Fruit fly (Drosophila melanogaster) Kc167 (cell line): ENCODE measurements around the gene CG42271.

ENCODE experiments used
- Myc ChIP-seq: fragments of >200 bp; optimal IDR thresholded peaks from 2 replicates; lab custom pipeline; 2017; ENCODE audit warnings: missing external identifiers
- Sin3A ChIP-seq: fragments of >200 bp; optimal IDR thresholded peaks from 2 replicates; lab custom pipeline; 2018; ENCODE audit warnings: missing external identifiers
- h ChIP-seq: fragments of >200 bp; optimal IDR thresholded peaks from 3 replicates; lab custom pipeline; 2018; ENCODE audit warnings: missing external identifiers
- insv ChIP-seq: fragments of >200 bp; optimal IDR thresholded peaks from 3 replicates; lab custom pipeline; 2018; ENCODE audit warnings: missing external identifiers
- psq ChIP-seq: fragments of >200 bp; optimal IDR thresholded peaks from 2 replicates; lab custom pipeline; 2017; ENCODE audit warnings: missing external identifiers
- ttk ChIP-seq: sonication (Bioruptor generic); optimal IDR thresholded peaks from 2 replicates; lab custom pipeline; 2017; ENCODE audit warnings: missing external identifiers

The CG42271 gene

DNA sequence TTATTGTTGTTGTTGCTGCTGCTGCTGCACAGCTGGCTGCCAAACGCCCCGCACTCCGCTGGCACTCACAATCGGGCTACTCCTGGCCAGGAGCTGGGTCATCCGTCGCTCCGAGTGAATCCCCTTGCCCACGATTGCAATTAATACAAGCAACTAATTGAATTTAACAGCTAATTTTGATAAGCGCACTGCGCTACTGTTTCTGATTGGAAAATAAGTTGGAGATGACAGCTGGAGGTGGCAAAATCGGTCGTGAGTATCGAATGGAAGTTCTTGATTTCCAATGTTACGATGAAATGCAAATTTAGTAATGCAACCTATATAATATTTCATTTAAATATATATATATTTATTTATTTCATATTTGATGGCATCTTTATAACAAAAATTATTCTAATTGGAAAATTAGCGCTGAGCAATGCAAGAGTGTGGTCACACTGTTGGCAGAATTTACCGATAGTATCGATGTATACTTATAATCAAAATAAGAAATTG is at the start of gene CG42271:
TSS of gene CG42271 (minus strand) at position 224 of the 495 bp plus-strand sequence.
- TF ChIP-seq insv (lab: Kevin White, UChicago) (no peak), Sin3A (lab: Kevin White, UChicago) (no peak), h (lab: Kevin White, UChicago) (no peak), ttk (lab: Kevin White, UChicago) (no peak), Myc (lab: Kevin White, UChicago) (no peak), psq (no peak)

DNA sequence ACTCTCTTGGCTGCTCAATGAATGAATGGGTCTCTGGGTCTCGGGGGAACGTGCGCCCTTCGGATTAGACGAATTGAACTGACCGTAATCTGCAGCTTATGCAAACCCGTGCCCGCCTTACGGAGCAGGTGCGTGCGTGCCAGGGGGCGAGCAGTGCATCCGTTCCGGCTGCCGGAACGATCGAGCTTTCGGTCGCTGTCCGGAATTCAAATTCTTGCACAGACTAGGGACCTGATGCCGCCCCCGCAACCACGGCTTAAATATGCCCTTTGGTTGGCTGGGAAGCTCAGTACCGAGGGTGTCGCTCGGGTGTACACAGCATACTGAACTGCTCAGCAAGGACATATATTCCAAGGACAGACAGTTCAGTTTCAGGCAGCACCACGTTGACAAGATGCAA is 43.6 kb upstream of the CG42271 start, which contains the start of gene Muc12Ea:
TSS of gene Muc12Ea (plus strand) at position 301 of the 400 bp plus-strand sequence.
- TF ChIP-seq ttk (lab: Kevin White, UChicago) (no peak), psq (no peak), Myc (lab: Kevin White, UChicago) (no peak)

DNA sequence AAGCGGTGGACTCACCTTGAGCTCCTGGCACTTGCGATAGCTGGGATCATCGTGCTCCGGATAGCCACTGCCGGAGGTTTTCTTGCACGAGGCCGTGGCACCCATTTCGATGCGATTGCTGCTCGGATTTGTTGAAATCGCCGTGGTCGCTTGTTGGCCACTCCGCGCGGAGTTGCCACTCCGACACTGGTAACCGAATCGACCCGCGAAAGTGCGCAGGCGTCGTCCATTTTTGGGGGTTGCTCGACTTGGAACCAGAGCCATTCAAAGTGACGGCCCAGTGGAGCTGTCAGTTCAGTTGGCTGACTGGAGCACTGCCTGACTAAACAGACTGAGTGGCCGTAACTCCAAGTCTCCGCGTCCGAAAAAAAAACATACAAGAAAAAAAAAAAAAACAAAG is 32.2 kb upstream of the CG42271 start, which contains the start of the genes CG13404 and na:
TSS of gene CG13404 (minus strand) at position 176 of the 400 bp plus-strand sequence.
TSS of gene na (plus strand) at position 293 of the 400 bp plus-strand sequence.
- TF ChIP-seq h (lab: Kevin White, UChicago) (no peak), ttk (lab: Kevin White, UChicago) (no peak), insv (lab: Kevin White, UChicago) (no peak), Myc (lab: Kevin White, UChicago) (no peak), psq (no peak), Sin3A (lab: Kevin White, UChicago) (no peak)

DNA sequence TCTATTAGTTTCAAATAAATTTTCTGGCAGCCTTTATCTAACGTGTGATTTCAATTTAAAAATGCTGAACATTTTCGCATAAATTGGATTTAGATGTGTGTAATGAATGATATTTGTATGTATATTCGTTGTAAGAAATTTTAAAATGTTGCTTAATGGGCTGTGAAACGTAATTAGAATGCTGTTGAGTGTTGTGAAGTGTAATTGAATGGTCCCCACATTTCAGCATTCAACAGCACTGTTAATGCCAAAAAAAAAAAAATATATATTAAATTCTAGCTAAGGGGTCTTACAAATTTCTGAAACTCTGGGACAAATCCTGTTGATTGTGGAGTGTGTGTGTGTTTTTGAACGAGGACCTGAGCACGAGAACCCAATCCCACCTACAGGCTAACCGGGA is 31.3 kb upstream of the CG42271 start:
- TF ChIP-seq psq (no peak), Myc (lab: Kevin White, UChicago) (no peak), insv (lab: Kevin White, UChicago) (no peak), Sin3A (lab: Kevin White, UChicago) (no peak), ttk (lab: Kevin White, UChicago) (no peak), h (lab: Kevin White, UChicago) (no peak)

DNA sequence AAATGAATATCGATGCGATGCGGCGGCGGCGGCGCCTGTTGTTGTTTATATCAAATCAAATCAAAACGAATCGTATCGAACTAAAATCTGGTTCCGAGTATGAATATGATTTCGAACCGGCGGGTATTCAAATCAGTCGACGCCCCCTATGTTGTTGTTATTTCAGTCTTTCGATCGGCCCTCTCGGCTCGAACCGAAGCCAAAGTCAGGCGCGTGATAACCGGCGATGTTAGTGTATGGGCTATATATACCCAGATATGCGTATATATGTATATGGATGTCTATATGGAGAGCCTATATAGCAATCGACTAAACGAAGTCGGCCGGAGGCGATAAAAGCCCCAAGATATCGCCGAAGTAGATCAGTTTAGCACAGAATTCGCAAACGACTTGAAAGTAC is 27.0 kb upstream of the CG42271 start, which contains the start of the genes CG46317 and Tat:
TSS of gene CG46317 (plus strand) at position 361 of the 400 bp plus-strand sequence.
TSS of gene Tat (plus strand) at position 361 of the 400 bp plus-strand sequence.
- TF ChIP-seq psq: no peak
- TF ChIP-seq insv (lab: Kevin White, UChicago): no peak
- no peak for TF ChIP-seq ttk (lab: Kevin White, UChicago)
- TF ChIP-seq Sin3A (lab: Kevin White, UChicago): no peak
- TF ChIP-seq Myc (lab: Kevin White, UChicago): no peak
- TF ChIP-seq h (lab: Kevin White, UChicago): no peak

DNA sequence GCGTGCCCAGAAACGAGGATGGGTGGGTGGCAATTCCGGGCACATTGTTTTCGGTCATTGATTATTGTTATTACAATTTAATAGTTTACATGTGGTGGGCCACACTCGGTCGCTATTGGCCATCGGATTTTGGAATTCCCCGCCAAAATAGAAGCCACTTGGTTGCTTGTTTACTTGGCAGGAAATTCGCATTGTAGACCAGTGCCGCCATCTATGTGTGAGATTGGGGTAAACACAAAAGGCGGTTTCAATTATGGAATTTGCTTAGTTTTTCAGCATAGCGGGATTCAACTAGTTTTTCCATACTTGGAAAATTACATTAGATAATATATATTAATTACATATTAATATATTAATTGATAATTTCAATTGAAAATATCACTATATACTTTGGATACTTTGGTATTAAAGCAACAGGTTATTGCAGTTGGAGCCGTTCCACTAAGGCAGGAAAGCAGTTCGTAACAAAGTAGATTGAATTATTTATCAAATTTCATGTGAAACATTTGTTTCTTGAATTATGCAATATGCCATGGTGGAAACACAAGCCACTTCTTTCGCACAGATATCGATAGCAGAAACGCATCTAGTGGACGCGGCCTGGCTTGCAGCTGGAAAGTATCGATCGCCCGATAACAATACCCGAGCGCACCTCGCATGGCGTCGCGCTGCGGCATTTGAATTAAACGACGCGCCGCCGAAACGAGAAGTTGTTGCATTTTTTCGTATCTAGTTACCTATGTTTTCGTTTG is 13.3 kb upstream of the CG42271 start, which contains the start of gene mud:
TSS of gene mud (plus strand) at position 698 of the 752 bp plus-strand sequence.
- no peak for TF ChIP-seq insv (lab: Kevin White, UChicago)
- no peak for TF ChIP-seq Sin3A (lab: Kevin White, UChicago)
- no peak for TF ChIP-seq Myc (lab: Kevin White, UChicago)
- no peak for TF ChIP-seq ttk (lab: Kevin White, UChicago)
- no peak for TF ChIP-seq h (lab: Kevin White, UChicago)
- no peak for TF ChIP-seq psq

DNA sequence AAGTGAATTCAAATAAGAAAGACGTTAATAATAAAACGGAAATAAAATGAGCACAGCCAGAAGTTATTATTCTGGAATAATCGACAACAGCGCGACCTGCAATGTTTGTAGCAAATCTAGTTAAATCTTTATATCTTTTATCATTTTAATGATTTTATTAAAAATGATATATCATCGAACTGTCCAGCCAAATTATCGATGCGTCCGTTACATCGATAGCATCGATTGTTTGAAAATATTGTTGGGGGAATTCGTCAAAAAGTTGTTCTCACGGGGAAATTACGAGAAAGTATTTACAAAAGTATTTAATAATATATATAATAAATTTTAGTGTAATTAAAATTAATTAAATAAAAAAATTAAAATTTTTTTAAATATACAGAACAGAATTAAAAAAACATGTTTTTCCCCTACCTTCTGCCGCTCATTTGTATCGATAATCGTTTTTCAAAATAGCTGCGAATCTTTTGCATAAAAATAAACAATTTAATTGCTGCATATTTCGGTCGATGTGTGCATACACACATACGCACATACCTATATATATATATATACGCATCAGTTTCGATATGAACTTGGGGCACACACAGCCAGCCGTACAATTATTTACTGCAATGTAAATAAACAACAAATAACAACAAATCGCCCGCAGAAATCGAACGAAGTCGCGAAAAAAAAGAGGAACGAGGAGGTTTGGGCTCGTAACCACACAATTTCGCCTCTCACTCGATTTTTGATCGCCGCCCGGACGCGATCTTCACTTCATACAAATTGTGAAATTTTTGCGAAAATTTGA is 9.3 kb upstream of the CG42271 start, which contains the start of gene CG32599:
TSS of gene CG32599 (plus strand) at position 746 of the 796 bp plus-strand sequence.
- TF ChIP-seq psq: no peak
- no peak for TF ChIP-seq ttk (lab: Kevin White, UChicago)
- TF ChIP-seq Sin3A (lab: Kevin White, UChicago): no peak
- TF ChIP-seq insv (lab: Kevin White, UChicago): no peak
- no peak for TF ChIP-seq Myc (lab: Kevin White, UChicago)
- TF ChIP-seq h (lab: Kevin White, UChicago): no peak

DNA sequence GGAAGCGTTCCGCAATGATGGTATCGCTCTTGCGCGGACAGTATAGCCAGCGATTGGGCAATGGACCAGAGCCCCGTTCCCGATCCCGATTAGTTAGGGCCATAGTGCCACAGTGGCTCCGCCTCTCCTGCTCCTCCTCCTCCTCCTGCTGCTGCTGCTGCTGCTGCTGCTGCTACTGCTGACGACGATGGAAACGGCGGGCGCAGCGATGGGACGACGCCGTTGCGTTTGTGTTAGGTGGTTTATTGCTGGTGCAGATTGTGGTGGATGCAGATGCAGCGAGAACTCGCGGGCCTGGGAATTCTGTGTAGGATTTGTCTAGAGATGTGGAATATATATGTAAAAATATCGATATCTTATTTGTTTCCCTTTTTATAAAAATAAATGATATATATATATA is 8.6 kb upstream of the CG42271 start, which contains the start of gene mRNA-cap:
TSS of gene mRNA-cap (minus strand) at position 344 of the 400 bp plus-strand sequence.
- no peak for TF ChIP-seq h (lab: Kevin White, UChicago)

DNA sequence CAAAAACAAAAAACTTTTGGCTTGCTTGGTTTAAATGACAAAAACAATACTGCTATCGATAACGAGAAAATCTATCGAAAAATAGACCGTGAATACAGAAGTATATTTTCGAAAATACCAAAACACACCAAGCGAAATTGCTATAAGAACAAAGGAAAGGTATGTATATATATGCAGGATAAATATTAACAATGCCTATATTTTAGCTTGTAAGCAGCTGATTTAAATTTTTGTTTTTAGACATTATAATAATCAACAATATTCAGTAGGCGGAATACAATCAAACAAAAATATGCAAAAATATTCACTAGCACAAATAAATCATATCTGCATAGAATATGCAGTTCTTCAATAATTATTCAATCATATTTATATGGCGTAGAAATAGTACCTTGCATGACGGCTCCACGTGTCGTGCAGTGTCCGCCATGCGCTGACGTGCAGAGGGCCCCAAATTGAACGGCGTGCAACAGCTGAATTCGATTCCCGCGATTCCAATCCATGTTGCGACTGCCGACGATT is 4.1 kb upstream of the CG42271 start, which contains the start of the genes Fbxl4 and Dus2:
TSS of gene Fbxl4 (minus strand) at position 51 of the 522 bp plus-strand sequence.
TSS of gene Dus2 (plus strand) at position 116 of the 522 bp plus-strand sequence.
- TF ChIP-seq Myc (lab: Kevin White, UChicago) (no peak), Sin3A (lab: Kevin White, UChicago) (no peak), h (lab: Kevin White, UChicago) (no peak), insv (lab: Kevin White, UChicago) (no peak), psq (no peak), ttk (lab: Kevin White, UChicago) (no peak)

DNA sequence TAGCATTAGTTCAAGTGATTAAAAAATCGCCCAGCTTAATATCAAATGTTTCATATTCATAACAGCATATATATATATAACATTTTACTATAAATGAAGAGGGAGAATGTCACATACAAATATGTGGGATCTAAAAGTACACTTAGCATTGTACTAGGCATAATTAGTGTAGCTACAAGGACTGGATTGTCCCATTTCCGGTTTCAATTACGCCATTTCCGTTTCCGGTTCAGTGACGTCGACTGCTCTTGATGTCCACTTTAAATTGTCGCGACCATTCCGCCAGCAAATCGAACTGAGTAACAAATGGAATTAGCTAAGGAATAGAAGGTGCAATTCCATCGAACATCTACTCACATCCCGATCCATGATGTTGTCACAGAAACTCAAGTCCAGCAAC is 602 bp upstream of the CG42271 start:
- TF ChIP-seq ttk (lab: Kevin White, UChicago) (no peak), Myc (lab: Kevin White, UChicago) (no peak), psq (no peak), Sin3A (lab: Kevin White, UChicago) (no peak), insv (lab: Kevin White, UChicago) (no peak), h (lab: Kevin White, UChicago) (no peak)

DNA sequence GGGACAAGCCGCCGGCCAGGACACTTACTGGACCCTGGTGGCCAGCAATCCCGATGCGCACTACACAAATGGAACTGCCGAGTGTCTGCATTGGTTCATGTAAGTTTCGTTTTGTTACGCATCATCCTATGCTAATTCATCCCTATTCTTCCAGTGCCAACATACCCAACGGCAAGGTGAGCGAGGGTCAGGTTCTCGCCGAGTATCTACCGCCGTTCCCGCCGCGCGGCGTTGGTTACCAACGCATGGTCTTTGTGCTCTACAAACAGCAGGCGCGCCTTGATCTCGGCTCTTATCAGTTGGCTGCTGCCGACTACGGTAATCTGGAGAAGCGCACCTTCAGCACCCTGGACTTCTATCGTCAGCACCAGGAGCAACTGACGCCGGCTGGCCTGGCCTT is 6.8 kb downstream of the CG42271 start:
- no peak for TF ChIP-seq h (lab: Kevin White, UChicago)
- TF ChIP-seq psq: no peak
- TF ChIP-seq ttk (lab: Kevin White, UChicago): no peak
- no peak for TF ChIP-seq Myc (lab: Kevin White, UChicago)
